Fruit fly (Drosophila melanogaster): Measurements from ENCODE around the gene elm.

Gene elm

DNA sequence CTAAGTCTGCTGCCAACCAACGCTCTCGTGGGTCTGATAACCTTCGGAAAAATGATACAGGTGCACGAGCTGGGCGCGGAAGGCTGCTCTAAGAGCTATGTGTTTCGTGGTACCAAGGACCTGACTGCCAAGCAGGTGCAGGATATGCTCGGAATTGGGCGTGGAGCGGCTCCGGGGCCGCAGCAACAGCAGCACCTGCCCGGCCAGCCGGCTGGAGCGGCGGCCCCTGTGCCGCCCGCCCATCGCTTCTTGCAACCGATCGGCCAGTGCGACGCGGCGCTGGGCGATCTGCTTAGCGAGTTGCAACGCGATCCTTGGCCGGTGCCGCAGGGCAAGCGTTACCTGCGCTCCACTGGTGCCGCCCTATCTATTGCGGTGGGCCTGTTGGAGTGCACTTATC, 4.8 kb downstream of the elm start:
- TF ChIP-seq Dfd (GFP tag; optimal IDR thresholded peaks at IDR 0.05) (peak; percentile 66), usp (GFP tag; optimal IDR thresholded peaks at IDR 0.05) (no peak)

DNA sequence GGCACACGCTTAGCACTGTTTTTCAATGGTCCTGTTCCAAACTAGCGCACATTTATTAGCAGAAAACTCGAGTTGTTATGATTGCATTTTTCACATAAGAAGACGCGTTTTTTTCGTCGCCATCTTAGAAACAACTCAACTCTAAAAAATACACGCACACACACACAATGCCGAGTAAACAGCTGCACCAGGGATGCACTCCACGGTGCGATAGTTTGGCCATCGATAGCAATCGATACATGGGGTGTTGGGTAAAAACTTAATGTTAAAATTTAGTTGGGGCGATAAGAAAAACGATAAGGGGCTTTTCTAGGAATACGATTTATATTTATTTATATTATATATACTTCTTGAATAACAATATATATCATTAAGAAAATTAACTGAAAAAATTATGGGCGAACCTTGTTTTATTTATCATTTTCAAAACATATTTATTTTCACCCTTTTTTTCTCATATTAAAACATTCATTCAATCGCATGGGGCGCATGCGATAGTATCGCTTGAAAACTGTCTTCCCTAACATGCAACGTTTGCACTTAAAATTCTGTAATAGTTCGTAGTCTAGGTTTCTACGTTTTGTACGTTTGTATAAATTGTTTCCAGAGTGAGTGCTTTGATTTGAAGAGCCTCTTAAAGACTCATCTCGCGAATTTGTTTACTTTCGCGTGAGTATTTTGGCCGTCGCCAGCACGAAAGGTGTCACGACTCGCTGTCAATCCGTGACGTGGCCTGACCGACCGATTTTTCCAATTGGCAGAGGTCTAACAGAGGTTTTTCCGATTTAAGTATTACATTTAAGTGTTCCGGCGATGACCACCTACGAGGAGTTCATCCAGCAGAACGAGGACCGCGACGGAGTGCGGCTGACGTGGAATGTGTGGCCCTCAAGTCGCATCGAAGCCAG, 5.8 kb downstream of the elm start, which contains the start of the genes MTA1-like and Sec23:
Gene MTA1-like, minus strand, starts transcription at position 170 of the 908 bp plus-strand sequence.
Gene Sec23, plus strand, starts transcription at position 497 of the 908 bp plus-strand sequence.
- TF ChIP-seq lola (GFP tag; optimal IDR thresholded peaks at IDR 0.05) (no peak), Abd-B (GFP tag; optimal IDR thresholded peaks at IDR 0.05) (no peak), Hnf4 (GFP tag; optimal IDR thresholded peaks at IDR 0.05) (peak; percentile 76), Jra (GFP tag; optimal IDR thresholded peaks at IDR 0.05) (peak; percentile 19), h (GFP tag; optimal IDR thresholded peaks at IDR 0.05) (peak; percentile 48), CrebA (GFP tag; optimal IDR thresholded peaks at IDR 0.05; ENCODE audit: borderline replicate concordance) (no peak), br (GFP tag; optimal IDR thresholded peaks at IDR 0.05) (peak; percentile 26), jim (GFP tag; optimal IDR thresholded peaks at IDR 0.05) (no peak), dl (GFP tag; optimal IDR thresholded peaks at IDR 0.05; ENCODE audit: insufficient read depth in 1 of 2, partially characterized antibody in 2 of 2) (no peak), sage (GFP tag; optimal IDR thresholded peaks at IDR 0.05) (peak; percentile 35), CG32264 (GFP tag; optimal IDR thresholded peaks at IDR 0.05) (no peak), OdsH (GFP tag; optimal IDR thresholded peaks at IDR 0.05) (peak; percentile 24), Rel (GFP tag; optimal IDR thresholded peaks at IDR 0.05) (peak; percentile 71), Rel (tag; optimal IDR thresholded peaks at IDR 0.05) (peak; percentile 9), N (GFP tag; optimal IDR thresholded peaks at IDR 0.05) (no peak), Vsx2 (GFP tag; optimal IDR thresholded peaks at IDR 0.05; ENCODE audit: partially characterized antibody) (no peak), Sp1 (GFP tag; optimal IDR thresholded peaks at IDR 0.05) (peak; percentile 54), pan (optimal IDR thresholded peaks at IDR 0.05) (no peak), Hr78 (GFP tag; optimal IDR thresholded peaks at IDR 0.05) (no peak), HLH106 (tag; optimal IDR thresholded peaks at IDR 0.05) (peak; percentile 72), Mio (GFP tag; optimal IDR thresholded peaks at IDR 0.05) (no peak), sv (GFP tag; optimal IDR thresholded peaks at IDR 0.05) (peak; percentile 33), ey (GFP tag; optimal IDR thresholded peaks at IDR 0.05) (peak; percentile 52), usp (GFP tag; optimal IDR thresholded peaks at IDR 0.05) (no peak), psq (GFP tag; optimal IDR thresholded peaks at IDR 0.05) (peak; percentile 63), tai (GFP tag; optimal IDR thresholded peaks at IDR 0.05) (no peak), Dfd (GFP tag; optimal IDR thresholded peaks at IDR 0.05) (no peak), GATAd (GFP tag; optimal IDR thresholded peaks at IDR 0.05) (no peak), rgr (GFP tag; optimal IDR thresholded peaks at IDR 0.05) (peak; percentile 70), dmrt93B (GFP tag; optimal IDR thresholded peaks at IDR 0.05) (peak; percentile 54), CG9705 (GFP tag; optimal IDR thresholded peaks at IDR 0.05) (peak; percentile 33), brk (GFP tag; optimal IDR thresholded peaks at IDR 0.05) (peak; percentile 39), Hr83 (GFP tag; optimal IDR thresholded peaks at IDR 0.05; ENCODE audit: poor library complexity, severe bottlenecking) (peak; percentile 5), Myc (optimal IDR thresholded peaks at IDR 0.05) (peak; percentile 0), fru (GFP tag; optimal IDR thresholded peaks at IDR 0.05) (peak; percentile 36), woc (GFP tag; optimal IDR thresholded peaks at IDR 0.05) (peak; percentile 66), foxo (GFP tag; optimal IDR thresholded peaks at IDR 0.05) (peak in 1 of 2 experiments; percentile 74), Dif (GFP tag; optimal IDR thresholded peaks at IDR 0.05; ENCODE audit: partially characterized antibody) (no peak), dsf (GFP tag; optimal IDR thresholded peaks at IDR 0.05; ENCODE audit: borderline replicate concordance) (peak; percentile 48)

Measured in whole organism, wandering third instar larva.